4 worm cellular contexts compared by ENCODE assay signal in the genomic region with DNA sequence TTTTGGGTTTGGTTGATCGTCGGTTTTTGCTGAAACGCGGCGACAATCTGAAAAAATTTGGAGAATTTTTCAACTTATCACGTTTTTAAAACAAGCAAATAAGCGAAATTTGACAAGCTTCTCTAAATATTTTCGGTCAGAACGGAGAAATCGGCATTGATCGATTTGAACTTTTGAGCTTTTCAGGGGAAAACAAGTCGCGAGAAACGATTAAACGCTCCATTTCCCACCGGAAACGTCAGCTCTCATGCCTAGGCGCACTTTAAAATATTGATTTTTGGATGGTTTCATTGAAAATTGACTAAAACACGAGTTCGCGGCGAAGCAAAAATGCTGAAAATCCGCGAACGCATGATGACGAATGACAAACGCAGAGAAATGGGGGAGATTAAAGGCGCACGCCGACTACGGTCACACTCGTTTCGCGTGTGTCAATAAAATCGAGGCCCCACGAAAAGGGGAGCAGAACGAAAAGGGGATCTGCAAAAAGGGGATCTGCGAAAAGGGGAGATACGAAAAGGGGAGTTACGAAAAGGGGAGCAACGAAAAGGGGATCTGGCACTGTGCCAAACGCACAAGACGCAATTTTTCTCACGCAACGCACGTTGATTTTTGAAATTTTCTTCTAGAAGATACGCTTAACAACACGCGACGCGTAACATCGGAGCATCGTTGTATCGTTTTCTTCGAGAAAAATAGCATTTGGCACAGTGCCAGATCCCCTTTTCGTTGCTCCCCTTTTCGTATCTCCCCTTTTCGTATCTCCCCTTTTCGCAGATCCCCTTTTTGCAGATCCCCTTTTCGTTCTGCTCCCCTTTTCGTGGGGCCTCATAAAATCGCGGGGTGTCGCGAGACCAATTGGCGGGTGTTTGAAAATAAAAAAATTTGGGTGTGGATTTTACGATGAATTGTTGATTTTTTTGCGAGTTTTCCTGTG.
TF ChIP-seq lines count a peak whose summit lies in the region.
"Not testable (repeated sequence)": the region's sequence is repeated elsewhere in the genome, so short reads cannot be mapped to it uniquely, and the experiment has no call there.

A gene (minus strand): TSS at position 51 of the 937 bp plus-strand sequence.

TF ChIP-seq in whole organism, L2 larva, 48 proteins besides CTCF, POLR2A, EP300 and RAD21 (continues in another document):
- peak; percentile 82 for TF ChIP-seq nhr-129 (tag; optimal IDR thresholded peaks at IDR 0.05; lab: Kevin White, UChicago)
- TF ChIP-seq sma-9 (GFP tag; optimal IDR thresholded peaks at IDR 0.05; lab: Kevin White, UChicago), result peak; percentile 95
- TF ChIP-seq sma-9 (tag; optimal IDR thresholded peaks at IDR 0.05; lab: Kevin White, UChicago), result not testable (repeated sequence)
- TF ChIP-seq nhr-237 (tag; optimal IDR thresholded peaks at IDR 0.05; lab: Kevin White, UChicago), result peak; percentile 3
- TF ChIP-seq nhr-6 (tag; optimal IDR thresholded peaks at IDR 0.05; lab: Kevin White, UChicago), result peak; percentile 87
- TF ChIP-seq lsy-2 (tag; optimal IDR thresholded peaks at IDR 0.05; lab: Kevin White, UChicago), result peak; percentile 98 to 99
- peak; percentile 56 for TF ChIP-seq egl-27 (tag; optimal IDR thresholded peaks at IDR 0.05; lab: Kevin White, UChicago)
- peak; percentile 35 for TF ChIP-seq snpc-4 (tag; optimal IDR thresholded peaks at IDR 0.05; lab: Kevin White, UChicago)
- peak; percentile 82 for TF ChIP-seq ztf-4 (tag; optimal IDR thresholded peaks at IDR 0.05; lab: Kevin White, UChicago)
- TF ChIP-seq mdl-1 (tag; optimal IDR thresholded peaks at IDR 0.05; lab: Kevin White, UChicago), result peak; percentile 21 to 72
- peak; percentile 96 for TF ChIP-seq F13H6.1 (tag; optimal IDR thresholded peaks at IDR 0.05; lab: Kevin White, UChicago)
- peak; percentile 63 for TF ChIP-seq lin-39 (tag; optimal IDR thresholded peaks at IDR 0.05; lab: Kevin White, UChicago)
- 0 out of 2 replicates have a peak, but pooled peaks have one; percentile 63 for TF ChIP-seq ztf-1 (GFP tag; conservative IDR thresholded peaks at IDR 0.05; lab: Robert Waterston, UW)
- TF ChIP-seq ceh-82 (tag; optimal IDR thresholded peaks at IDR 0.05; lab: Kevin White, UChicago), result peak; percentile 83
- peak; percentile 97 for TF ChIP-seq lin-13 (GFP tag; optimal IDR thresholded peaks at IDR 0.05; lab: Kevin White, UChicago)
- peak; percentile 92 for TF ChIP-seq gmeb-1 (tag; optimal IDR thresholded peaks at IDR 0.05; lab: Kevin White, UChicago)
- peak; percentile 7 for TF ChIP-seq nhr-77 (tag; optimal IDR thresholded peaks at IDR 0.05; lab: Kevin White, UChicago)
- TF ChIP-seq nhr-10 (tag; optimal IDR thresholded peaks at IDR 0.05; lab: Kevin White, UChicago), result peak; percentile 60
- peak; percentile 88 for TF ChIP-seq crh-2 (tag; optimal IDR thresholded peaks at IDR 0.05; lab: Kevin White, UChicago)

TF ChIP-seq in whole organism, L4 larva, 104 proteins besides CTCF, POLR2A, EP300 and RAD21 (continues in another document):
- TF ChIP-seq ceh-20 (GFP tag; IDR thresholded peaks at IDR 0.05; lab: Robert Waterston, UW), result peak; percentile 99
- peak; percentile 38 to 75 for TF ChIP-seq daf-16 (GFP tag; optimal IDR thresholded peaks at IDR 0.05; lab: Kevin White, UChicago)
- peak; percentile 62 for TF ChIP-seq daf-16 (tag; optimal IDR thresholded peaks at IDR 0.05; lab: Kevin White, UChicago)
- TF ChIP-seq ztf-7 (tag; optimal IDR thresholded peaks at IDR 0.05; lab: Kevin White, UChicago), result peak; percentile 45
- peak in 1 of 2 experiments; percentile 99 for TF ChIP-seq unc-62 (GFP tag; optimal IDR thresholded peaks at IDR 0.05 in 1 of 2; lab: Kevin White, UChicago)
- TF ChIP-seq unc-62 (tag; optimal IDR thresholded peaks at IDR 0.05; lab: Kevin White, UChicago), result not testable (repeated sequence)
- TF ChIP-seq F49E8.2 (tag; optimal IDR thresholded peaks at IDR 0.05; lab: Kevin White, UChicago; ENCODE audit: borderline replicate concordance), result peak; percentile 84
- peak; percentile 73 for TF ChIP-seq lir-3 (tag; optimal IDR thresholded peaks at IDR 0.05; lab: Kevin White, UChicago)
- TF ChIP-seq D1046.2 (GFP tag; IDR thresholded peaks at IDR 0.05; lab: Robert Waterston, UW), result peak; percentile 100
- TF ChIP-seq rbr-2 (tag; optimal IDR thresholded peaks at IDR 0.05; lab: Kevin White, UChicago), result peak; percentile 95
- peak; percentile 47 for TF ChIP-seq nhr-6 (tag; optimal IDR thresholded peaks at IDR 0.05; lab: Kevin White, UChicago)
- TF ChIP-seq lin-15B (tag; optimal IDR thresholded peaks at IDR 0.05; lab: Kevin White, UChicago), result peak; percentile 70
- peak; percentile 35 to 61 for TF ChIP-seq mdl-1 (tag; optimal IDR thresholded peaks at IDR 0.05; lab: Kevin White, UChicago)
- peak; percentile 98 for TF ChIP-seq dmd-6 (GFP tag; IDR thresholded peaks at IDR 0.05; lab: Robert Waterston, UW)
- TF ChIP-seq mxl-3 (GFP tag; optimal IDR thresholded peaks at IDR 0.05; lab: Kevin White, UChicago), result peak; percentile 91
- peak; percentile 53 for TF ChIP-seq nhr-77 (tag; optimal IDR thresholded peaks at IDR 0.05; lab: Kevin White, UChicago)
- TF ChIP-seq T26A8.4 (GFP tag; IDR thresholded peaks at IDR 0.05; lab: Robert Waterston, UW), result peak; percentile 98
- peak; percentile 96 for TF ChIP-seq Y48G9A.11 (GFP tag; IDR thresholded peaks at IDR 0.05; lab: Robert Waterston, UW)
- peak; percentile 22 for TF ChIP-seq nhr-111 (GFP tag; optimal IDR thresholded peaks at IDR 0.05; lab: Kevin White, UChicago)

TF ChIP-seq in whole organism, late embryonic, 69 proteins besides CTCF, POLR2A, EP300 and RAD21 (continues in another document):
- TF ChIP-seq unc-86 (tag; optimal IDR thresholded peaks at IDR 0.05; lab: Kevin White, UChicago) (peak; percentile 86), fax-1 (tag; optimal IDR thresholded peaks at IDR 0.05; lab: Kevin White, UChicago) (peak; percentile 98), K02D7.2 (tag; optimal IDR thresholded peaks at IDR 0.05; lab: Kevin White, UChicago) (peak; percentile 76), hlh-13 (GFP tag; optimal IDR thresholded peaks at IDR 0.05; lab: Kevin White, UChicago) (peak; percentile 69), nhr-232 (tag; optimal IDR thresholded peaks at IDR 0.05; lab: Kevin White, UChicago) (peak; percentile 67), syd-9 (tag; optimal IDR thresholded peaks at IDR 0.05; lab: Kevin White, UChicago) (peak; percentile 98), ahr-1 (tag; optimal IDR thresholded peaks at IDR 0.05; lab: Kevin White, UChicago) (peak; percentile 97), pat-9 (tag; optimal IDR thresholded peaks at IDR 0.05; lab: Kevin White, UChicago) (peak; percentile 65), unc-3 (GFP tag; conservative IDR thresholded peaks at IDR 0.05; lab: Robert Waterston, UW) (peak; percentile 86), unc-3 (tag; optimal IDR thresholded peaks at IDR 0.05; lab: Kevin White, UChicago) (peak; percentile 93), C08G9.2 (tag; optimal IDR thresholded peaks at IDR 0.05; lab: Kevin White, UChicago) (peak; percentile 100), pqm-1 (tag; optimal IDR thresholded peaks at IDR 0.05; lab: Kevin White, UChicago) (peak; percentile 99), ceh-19 (GFP tag; optimal IDR thresholded peaks at IDR 0.05; lab: Kevin White, UChicago) (peak; percentile 94), lim-6 (tag; optimal IDR thresholded peaks at IDR 0.05; lab: Kevin White, UChicago) (peak; percentile 100), tbx-7 (tag; optimal IDR thresholded peaks at IDR 0.05; lab: Kevin White, UChicago) (peak; percentile 99), T23F11.4 (GFP tag; optimal IDR thresholded peaks at IDR 0.05; lab: Kevin White, UChicago) (peak; percentile 72), pag-3 (tag; optimal IDR thresholded peaks at IDR 0.05; lab: Kevin White, UChicago; ENCODE audit: borderline replicate concordance) (peak; percentile 98), zip-5 (tag; optimal IDR thresholded peaks at IDR 0.05; lab: Kevin White, UChicago) (peak; percentile 97), rnt-1 (tag; optimal IDR thresholded peaks at IDR 0.05; lab: Kevin White, UChicago) (peak; percentile 99), hlh-8 (tag; optimal IDR thresholded peaks at IDR 0.05; lab: Kevin White, UChicago) (peak; percentile 99), sox-2 (GFP tag; IDR thresholded peaks at IDR 0.05; lab: Robert Waterston, UW) (peak; percentile 79)

TF ChIP-seq in whole organism, mixed stage, embryonic, 35 proteins besides CTCF, POLR2A, EP300 and RAD21:
- TF ChIP-seq hlh-1 (tag; optimal IDR thresholded peaks at IDR 0.05; lab: Kevin White, UChicago) (peak; percentile 14), M03D4.4 (tag; optimal IDR thresholded peaks at IDR 0.05; lab: Kevin White, UChicago) (peak; percentile 86), ceh-43 (GFP tag; optimal IDR thresholded peaks at IDR 0.05; lab: Kevin White, UChicago) (peak; percentile 57), sptf-1 (tag; optimal IDR thresholded peaks at IDR 0.05; lab: Kevin White, UChicago) (peak; percentile 93), pha-4 (tag; optimal IDR thresholded peaks at IDR 0.05; lab: Kevin White, UChicago) (peak; percentile 78), mls-2 (tag; optimal IDR thresholded peaks at IDR 0.05; lab: Kevin White, UChicago) (peak; percentile 90), lin-13 (tag; optimal IDR thresholded peaks at IDR 0.05; lab: Kevin White, UChicago) (peak; percentile 95), ceh-83 (GFP tag; optimal IDR thresholded peaks at IDR 0.05; lab: Kevin White, UChicago) (peak; percentile 75), lsy-2 (tag; optimal IDR thresholded peaks at IDR 0.05; lab: Kevin White, UChicago) (peak; percentile 95), sem-2 (GFP tag; optimal IDR thresholded peaks at IDR 0.05; lab: Kevin White, UChicago) (peak; percentile 69), flh-1 (GFP tag; optimal IDR thresholded peaks at IDR 0.05; lab: Kevin White, UChicago) (peak; percentile 20), cnd-1 (tag; optimal IDR thresholded peaks at IDR 0.05; lab: Kevin White, UChicago) (peak; percentile 83), unc-120 (tag; optimal IDR thresholded peaks at IDR 0.05; lab: Kevin White, UChicago; ENCODE audit: poor library complexity, severe bottlenecking) (peak; percentile 92), lin-32 (GFP tag; optimal IDR thresholded peaks at IDR 0.05; lab: Kevin White, UChicago) (peak; percentile 74), tbx-8 (GFP tag; optimal IDR thresholded peaks at IDR 0.05; lab: Kevin White, UChicago) (peak; percentile 74), bed-3 (GFP tag; optimal IDR thresholded peaks at IDR 0.05; lab: Kevin White, UChicago) (peak; percentile 72), drap-1 (GFP tag; optimal IDR thresholded peaks at IDR 0.05; lab: Kevin White, UChicago) (peak; percentile 89), ham-2 (GFP tag; optimal IDR thresholded peaks at IDR 0.05; lab: Kevin White, UChicago) (peak; percentile 64), mep-1 (tag; optimal IDR thresholded peaks at IDR 0.05; lab: Kevin White, UChicago) (peak; percentile 74)
